Fruit fly (Drosophila melanogaster): ENCODE data around the gene lds.

dm6 chr3R:7969702-7970175 is 49.5 kb downstream of the lds start:
- no peak for TF ChIP-seq pad (GFP tag; optimal IDR thresholded peaks at IDR 0.05)
- TF ChIP-seq kay (GFP tag; ENCODE audit: borderline replicate concordance) = no peak
- TF ChIP-seq tj (GFP tag; optimal IDR thresholded peaks at IDR 0.05) = peak; percentile 4
- no peak for TF ChIP-seq Clk (GFP tag; optimal IDR thresholded peaks at IDR 0.05)
- no peak for TF ChIP-seq CG33017 (tag; optimal IDR thresholded peaks at IDR 0.05)
- TF ChIP-seq bab1 (GFP tag; optimal IDR thresholded peaks at IDR 0.05) = no peak
- no peak for TF ChIP-seq CG1620 (GFP tag; optimal IDR thresholded peaks at IDR 0.05)
- TF ChIP-seq cic (GFP tag; optimal IDR thresholded peaks at IDR 0.05) = no peak
- TF ChIP-seq CG7045 (GFP tag; optimal IDR thresholded peaks at IDR 0.05) = no peak
- no peak for TF ChIP-seq toe (GFP tag; optimal IDR thresholded peaks at IDR 0.05)
- TF ChIP-seq Crg-1 (GFP tag; optimal IDR thresholded peaks at IDR 0.05) = no peak
- TF ChIP-seq CG5204 (GFP tag; optimal IDR thresholded peaks at IDR 0.05) = no peak
- no peak for TF ChIP-seq CG11617 (GFP tag; optimal IDR thresholded peaks at IDR 0.05)
